Worm (Caenorhabditis elegans) whole organism, mixed stage, embryonic: ENCODE data around the gene arl-1.

Source experiments
- blmp-1 ChIP-seq: fragments of 150-350 bp; optimal IDR thresholded peaks from 2 replicates; lab custom pipeline; 2014; ENCODE audit warnings: missing biosample characterization, missing genetic modification characterization
- lin-13 ChIP-seq: fragments of 150-350 bp; optimal IDR thresholded peaks from 2 replicates; lab custom pipeline; 2014; ENCODE audit warnings: missing biosample characterization, missing genetic modification characterization
- lin-32 ChIP-seq: fragments of 200-800 bp; sonication (Bioruptor generic); optimal IDR thresholded peaks from 2 replicates; lab custom pipeline; 2018; ENCODE audit warnings: mild to moderate bottlenecking, missing genetic modification characterization, missing compliant biosample characterization
- lsy-2 ChIP-seq: fragments of 150-350 bp; optimal IDR thresholded peaks from 2 replicates; lab custom pipeline; 2014; ENCODE audit warnings: missing biosample characterization, missing genetic modification characterization
- nhr-12 ChIP-seq: fragments of 150-350 bp; optimal IDR thresholded peaks from 2 replicates; lab custom pipeline; 2014; ENCODE audit warnings: missing biosample characterization, missing genetic modification characterization
- nhr-237 ChIP-seq: fragments of 150-350 bp; optimal IDR thresholded peaks from 2 replicates; lab custom pipeline; 2014; ENCODE audit warnings: missing biosample characterization, missing genetic modification characterization
- nhr-76 ChIP-seq: sonication (generic microtip); optimal IDR thresholded peaks from 2 replicates; lab custom pipeline; 2017; ENCODE audit warnings: missing biosample characterization, missing genetic modification characterization
- pha-4 ChIP-seq: fragments of 150-350 bp; optimal IDR thresholded peaks from 2 replicates; lab custom pipeline; 2018; ENCODE audit warnings: missing biosample characterization, missing genetic modification reagents, missing genetic modification characterization
- snpc-4 ChIP-seq: fragments of 150-350 bp; optimal IDR thresholded peaks from 2 replicates; lab custom pipeline; 2014; ENCODE audit warnings: missing biosample characterization, missing genetic modification characterization
- unc-39 ChIP-seq: fragments of 150-350 bp; optimal IDR thresholded peaks from 2 replicates; lab custom pipeline; 2014; ENCODE audit warnings: missing biosample characterization, missing genetic modification characterization
- unc-62 ChIP-seq: fragments of 150-350 bp; optimal IDR thresholded peaks from 2 replicates; lab custom pipeline; 2014; ENCODE audit warnings: missing biosample characterization, missing genetic modification reagents, missing genetic modification characterization

- TF ChIP-seq nhr-76 (no peak), pha-4 (no peak), lsy-2 (tag; lab: Kevin White, UChicago) (no peak), snpc-4 (tag; lab: Kevin White, UChicago) (no peak), unc-62 (no peak), lin-13 (no peak), nhr-12 (tag; lab: Kevin White, UChicago) (no peak), lin-32 (GFP tag; lab: Kevin White, UChicago) (no peak), blmp-1 (tag; lab: Kevin White, UChicago) (no peak), unc-39 (tag; lab: Kevin White, UChicago) (no peak), nhr-237 (tag; lab: Kevin White, UChicago) (no peak)
Measured at ce11 chrII:8630088-8630487, 48.3 kb downstream of the arl-1 start, which contains the start of gene T22C8.6.
